Worm (Caenorhabditis elegans): Measurements from ENCODE around the gene rbr-2.

ce11 chrIV:10889820-10890462 is 29.9 kb upstream of the rbr-2 start, which contains the start of gene F13E9.15:
- TF ChIP-seq elt-1 (tag; optimal IDR thresholded peaks at IDR 0.05; ENCODE audit: borderline replicate concordance, insufficient read depth) (no peak), snpc-4 (tag; optimal IDR thresholded peaks at IDR 0.05) (no peak), unc-62 (GFP tag; optimal IDR thresholded peaks at IDR 0.05) (no peak)

Data from whole organism, mixed stage, embryonic.